Fruit fly (Drosophila melanogaster) whole organism, pupa: ENCODE measurements around the gene CG11656.

Experiments
- CG15710 ChIP-seq: fragments of 200-800 bp; sonication (Bioruptor generic); optimal IDR thresholded peaks from 2 replicates; lab custom pipeline; 2018; ENCODE audit warnings: missing biosample characterization, mild to moderate bottlenecking, missing genetic modification characterization, moderate library complexity
- CG32121 ChIP-seq: fragments of 200-800 bp; sonication (Bioruptor generic); IDR thresholded peaks from 2 replicates; pipeline ENCODE4 v1.3.6; 2022; ENCODE audit warnings: missing biosample characterization, missing genetic modification characterization
- CG4496 ChIP-seq: fragments of 200-800 bp; sonication (Bioruptor generic); IDR thresholded peaks from 3 replicates; pipeline ENCODE4 v1.3.6; 2022; ENCODE audit warnings: missing biosample characterization, missing genetic modification characterization
- CG8159 ChIP-seq: fragments of 200-800 bp; sonication (Bioruptor generic); optimal IDR thresholded peaks from 3 replicates; lab custom pipeline; 2018; ENCODE audit warnings: missing biosample characterization, mild to moderate bottlenecking, missing genetic modification characterization, moderate library complexity
- CG9948 ChIP-seq: fragments of 200-800 bp; sonication (Bioruptor generic); optimal IDR thresholded peaks from 2 replicates; lab custom pipeline; 2018; ENCODE audit warnings: missing biosample characterization, mild to moderate bottlenecking, missing genetic modification characterization, moderate library complexity
- EcR ChIP-seq: fragments of 200-800 bp; sonication (Bioruptor generic); optimal IDR thresholded peaks from 3 replicates; lab custom pipeline; 2019; ENCODE audit warnings: missing biosample characterization, missing genetic modification characterization, mild to moderate bottlenecking, moderate library complexity, missing genetic modification reagents
- Snoo ChIP-seq: fragments of 200-800 bp; sonication (Bioruptor generic); optimal IDR thresholded peaks from 3 replicates; lab custom pipeline; 2017; ENCODE audit warnings: missing biosample characterization, mild to moderate bottlenecking, missing genetic modification characterization, inconsistent platforms

DNA sequence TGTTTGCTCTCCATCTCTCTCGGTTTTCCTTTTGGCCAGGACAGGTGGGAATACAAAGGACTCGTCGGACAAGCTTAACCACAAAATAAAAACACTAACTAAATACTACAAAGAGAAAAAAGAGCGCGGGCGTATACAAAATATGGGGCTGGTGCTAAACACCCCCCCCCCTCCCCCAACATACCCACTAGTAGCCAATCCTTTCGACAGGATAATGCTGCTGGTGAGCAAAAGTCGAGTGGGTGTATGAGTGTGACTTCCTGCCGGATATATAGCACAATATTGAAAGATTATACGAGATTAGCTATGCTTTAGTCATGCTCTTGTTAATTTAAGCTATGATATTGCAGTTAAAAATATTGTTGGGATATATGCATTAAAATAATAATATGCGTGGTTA is 34.5 kb upstream of the CG11656 start:
- TF ChIP-seq Snoo (tag; lab: Kevin White, UChicago) (no peak), CG8159 (no peak), EcR (GFP tag; lab: Kevin White, UChicago) (no peak), CG4496 (no peak), CG32121 (GFP tag; lab: Robert Waterston, UW) (no peak), CG9948 (tag; lab: Kevin White, UChicago) (no peak), CG15710 (no peak)
